Worm (Caenorhabditis elegans) whole organism, late embryonic: Measurements from ENCODE around the gene fbxa-61.

Experiments
- dmd-4 ChIP-seq: sonication (generic microtip); optimal IDR thresholded peaks from 2 replicates; lab custom pipeline; 2016; ENCODE audit warnings: borderline replicate concordance, missing genetic modification characterization, missing compliant biosample characterization
- fkh-10 ChIP-seq: fragments of 150-350 bp; optimal IDR thresholded peaks from 2 replicates; lab custom pipeline; 2014; ENCODE audit warnings: missing biosample characterization, missing genetic modification reagents, missing genetic modification characterization
- ztf-16 ChIP-seq: sonication (generic microtip); optimal IDR thresholded peaks from 2 replicates; lab custom pipeline; 2017; ENCODE audit warnings: missing genetic modification characterization, missing compliant biosample characterization

DNA sequence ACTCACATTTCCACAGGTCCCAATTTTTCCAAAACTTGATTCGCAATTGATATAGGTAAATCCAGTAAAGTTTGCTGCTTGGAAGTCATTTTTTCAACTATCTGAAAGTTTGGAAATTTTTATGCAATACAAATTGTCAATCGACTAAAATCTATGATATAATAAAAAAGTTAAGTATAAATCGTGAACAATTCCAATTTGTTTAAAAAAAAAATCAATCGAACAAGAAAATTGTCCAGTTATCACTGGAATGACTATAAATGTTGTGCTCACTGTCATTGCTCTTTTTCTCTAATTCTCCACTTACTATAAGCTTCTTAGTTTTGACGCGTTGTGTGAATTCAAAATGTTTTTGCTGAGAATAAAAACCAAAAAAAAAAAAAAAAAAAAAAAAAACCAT is 30.3 kb downstream of the fbxa-61 start, which contains the start of gene fbxa-32:
- TF ChIP-seq ztf-16 (tag; lab: Kevin White, UChicago) (no peak), fkh-10 (GFP tag; lab: Kevin White, UChicago) (no peak), dmd-4 (tag; lab: Kevin White, UChicago) (no peak)
